Worm (Caenorhabditis elegans) whole organism, young adult: ENCODE data around the gene ZK262.2.

ENCODE experiments used
- T07F8.4 ChIP-seq: sonication (generic microtip); optimal IDR thresholded peaks from 2 replicates; lab custom pipeline; 2016; ENCODE audit warnings: mild to moderate bottlenecking, missing genetic modification characterization, moderate library complexity, missing compliant biosample characterization
- bed-2 ChIP-seq: fragments of 200-800 bp; sonication (Bioruptor generic); IDR thresholded peaks from 2 replicates; pipeline ENCODE4 v1.3.6; 2022; ENCODE audit warnings: missing genetic modification reagents, missing genetic modification characterization, missing compliant biosample characterization
- unc-130 ChIP-seq: sonication (generic microtip); optimal IDR thresholded peaks from 2 replicates; lab custom pipeline; 2016; ENCODE audit warnings: missing genetic modification reagents, missing genetic modification characterization, missing compliant biosample characterization

- no peak for TF ChIP-seq T07F8.4 (tag; lab: Kevin White, UChicago)
- TF ChIP-seq bed-2 (GFP tag; lab: Robert Waterston, UW): no peak
- TF ChIP-seq unc-130 (GFP tag; lab: Kevin White, UChicago): no peak
Measured at ce11 chrV:18425544-18425943, 12.8 kb upstream of the ZK262.2 start, which contains the start of gene ZK262.19.
